Worm (Caenorhabditis elegans) whole organism, L3 larva: Measurements from ENCODE around the gene Y105C5A.24.

Source experiments
- ZK546.5 ChIP-seq: sonication (generic microtip); optimal IDR thresholded peaks from 2 replicates; lab custom pipeline; 2017; ENCODE audit warnings: missing biosample characterization, missing genetic modification characterization
- daf-12 ChIP-seq: fragments of 150-350 bp; optimal IDR thresholded peaks from 2 replicates; lab custom pipeline; 2014; ENCODE audit warnings: missing biosample characterization, missing genetic modification reagents, missing genetic modification characterization
- eor-1 ChIP-seq, 2 experiments: fragments of 150-350 bp; optimal IDR thresholded peaks; 2 replicates each; lab custom pipeline; 2014 to 2018; ENCODE audit warnings: missing biosample characterization in 2 of 2, missing genetic modification characterization in 2 of 2
- nhr-12 ChIP-seq: fragments of 150-350 bp; optimal IDR thresholded peaks from 2 replicates; lab custom pipeline; 2014; ENCODE audit warnings: missing biosample characterization, missing genetic modification characterization
- nhr-237 ChIP-seq: fragments of 150-350 bp; optimal IDR thresholded peaks from 2 replicates; lab custom pipeline; 2014; ENCODE audit warnings: missing biosample characterization, missing genetic modification characterization
- snpc-4 ChIP-seq: fragments of 150-350 bp; optimal IDR thresholded peaks from 2 replicates; lab custom pipeline; 2014; ENCODE audit warnings: missing biosample characterization, missing genetic modification characterization
- unc-62 ChIP-seq: fragments of 150-350 bp; sonication (generic microtip); optimal IDR thresholded peaks from 4 replicates; lab custom pipeline; 2014; ENCODE audit warnings: missing biosample characterization, missing genetic modification reagents, missing genetic modification characterization
- zag-1 ChIP-seq: fragments of 150-350 bp; optimal IDR thresholded peaks from 2 replicates; lab custom pipeline; 2014; ENCODE audit warnings: missing biosample characterization, missing genetic modification characterization

DNA sequence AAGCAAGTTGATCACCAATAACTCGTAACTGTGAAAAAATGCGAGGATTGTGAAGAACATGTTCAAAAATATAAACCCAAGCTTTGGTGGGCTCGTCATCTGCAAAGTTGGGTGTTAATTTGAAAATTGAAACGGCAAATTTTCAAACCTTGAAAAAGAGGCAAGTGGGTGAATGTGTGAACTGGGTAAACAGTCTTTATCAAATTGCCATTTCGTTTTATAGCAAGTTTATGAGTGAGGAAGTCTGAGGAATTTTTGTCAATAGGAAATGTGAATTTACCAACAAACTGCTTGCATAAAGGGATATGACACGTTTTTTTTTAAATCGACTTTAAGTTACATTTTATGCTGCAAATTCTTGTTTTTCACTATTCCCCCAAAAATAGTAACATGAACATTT is 3.1 kb upstream of the Y105C5A.24 start, which contains the start of gene Y105C5A.1270:
- no peak for TF ChIP-seq zag-1 (tag; lab: Kevin White, UChicago)
- no peak for TF ChIP-seq daf-12
- no peak for TF ChIP-seq unc-62 (GFP tag; lab: Kevin White, UChicago)
- TF ChIP-seq nhr-12 (tag; lab: Kevin White, UChicago), result no peak
- no peak for TF ChIP-seq eor-1 (tag; optimal IDR thresholded peaks at IDR 0.05; lab: Kevin White, UChicago)
- no peak for TF ChIP-seq ZK546.5
- TF ChIP-seq nhr-237 (tag; lab: Kevin White, UChicago), result no peak
- no peak for TF ChIP-seq snpc-4 (tag; lab: Kevin White, UChicago)
